Fruit fly (Drosophila melanogaster): ENCODE results near the gene cmpy.

Gene cmpy

DNA sequence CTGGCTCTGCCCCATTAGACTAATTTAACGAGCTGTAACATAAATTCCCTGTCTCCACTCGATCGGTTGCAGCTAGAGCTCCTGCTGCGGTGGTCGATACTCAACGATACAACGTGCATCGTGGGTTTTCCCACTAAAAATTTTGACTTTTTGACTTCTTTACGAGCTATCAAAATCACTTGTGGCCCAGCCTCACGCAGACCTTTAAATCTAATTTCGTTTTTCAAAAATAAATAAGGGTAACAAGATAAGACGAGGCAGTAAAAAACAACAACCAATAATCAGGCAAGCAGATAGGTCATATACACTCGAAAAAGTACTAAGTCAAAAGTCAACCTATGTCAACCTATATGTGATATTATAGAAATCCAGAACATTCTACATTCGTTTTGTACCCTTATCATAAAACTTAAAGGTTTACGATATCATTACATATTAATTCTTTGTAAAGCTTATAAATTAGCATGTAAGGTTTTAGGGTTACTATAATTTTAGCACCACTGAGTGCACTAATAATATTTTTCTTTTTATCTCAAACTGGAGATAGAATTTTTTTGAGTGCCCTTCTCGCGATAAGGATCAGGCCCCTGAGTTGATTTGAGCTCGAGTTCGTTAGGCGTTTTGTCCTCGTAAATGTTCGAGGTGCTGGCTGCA, 31.7 kb downstream of the cmpy start (continued):
- TF ChIP-seq lab (GFP tag; optimal IDR thresholded peaks at IDR 0.05): no peak
- TF ChIP-seq Side (GFP tag; optimal IDR thresholded peaks at IDR 0.05): no peak
- peak; percentile 50 for TF ChIP-seq CG9727 (GFP tag; optimal IDR thresholded peaks at IDR 0.05)
- TF ChIP-seq pzg (GFP tag; optimal IDR thresholded peaks at IDR 0.05): no peak
- TF ChIP-seq Hr78 (GFP tag; optimal IDR thresholded peaks at IDR 0.05): no peak
- TF ChIP-seq tgo (GFP tag; IDR thresholded peaks at IDR 0.05): no peak
- TF ChIP-seq CG10147 (GFP tag; optimal IDR thresholded peaks at IDR 0.05): no peak
- no peak for TF ChIP-seq CG10959 (GFP tag; IDR thresholded peaks at IDR 0.05)
- TF ChIP-seq wor (GFP tag; IDR thresholded peaks at IDR 0.05): no peak
- TF ChIP-seq CG6854 (GFP tag; optimal IDR thresholded peaks at IDR 0.05): no peak
- TF ChIP-seq lola (GFP tag; optimal IDR thresholded peaks at IDR 0.05): peak in 1 of 3 experiments; percentile 74
- no peak for TF ChIP-seq ken (GFP tag; IDR thresholded peaks at IDR 0.05)
- peak; percentile 5 for TF ChIP-seq CG12391 (tag; optimal IDR thresholded peaks at IDR 0.05)
- no peak for TF ChIP-seq CG42726 (GFP tag; IDR thresholded peaks at IDR 0.05; ENCODE audit: partially characterized antibody)
- no peak for TF ChIP-seq CG9797 (GFP tag; optimal IDR thresholded peaks at IDR 0.05)
- 0 out of 2 replicates have a peak, but pooled peaks have one; percentile 22 for TF ChIP-seq CG8765 (GFP tag; IDR thresholded peaks at IDR 0.05)
- TF ChIP-seq trem (tag; optimal IDR thresholded peaks at IDR 0.05): no peak
- no peak for TF ChIP-seq MESR4 (GFP tag; optimal IDR thresholded peaks at IDR 0.05)
- peak; percentile 69 for TF ChIP-seq CG4404 (GFP tag; IDR thresholded peaks at IDR 0.05)
- TF ChIP-seq D19A (tag; optimal IDR thresholded peaks at IDR 0.05): no peak
- TF ChIP-seq btn (GFP tag; optimal IDR thresholded peaks at IDR 0.05): no peak
- TF ChIP-seq otp (GFP tag; IDR thresholded peaks at IDR 0.05): no peak
- TF ChIP-seq chif (GFP tag; optimal IDR thresholded peaks at IDR 0.05): peak in 1 of 2 experiments; percentile 31
- TF ChIP-seq CG14710 (tag; optimal IDR thresholded peaks at IDR 0.05): peak; percentile 36
- peak; percentile 33 for TF ChIP-seq CG8924 (tag; optimal IDR thresholded peaks at IDR 0.05)
- peak; percentile 89 for TF ChIP-seq zf30C (GFP tag; optimal IDR thresholded peaks at IDR 0.05)
- TF ChIP-seq Nf-YB (GFP tag; optimal IDR thresholded peaks at IDR 0.05): no peak
- no peak for TF ChIP-seq Xrp1 (GFP tag; IDR thresholded peaks at IDR 0.05)
- peak; percentile 94 for TF ChIP-seq grn (GFP tag; optimal IDR thresholded peaks at IDR 0.05)
- no peak for TF ChIP-seq Myb (GFP tag; optimal IDR thresholded peaks at IDR 0.05)
- TF ChIP-seq nmo (GFP tag; optimal IDR thresholded peaks at IDR 0.05): peak; percentile 1
- peak; percentile 18 for TF ChIP-seq CG10267 (tag; optimal IDR thresholded peaks at IDR 0.05)
- TF ChIP-seq row (GFP tag; IDR thresholded peaks at IDR 0.05): peak; percentile 25; the same call in 1 of the 3 replicates
- TF ChIP-seq GATAe (GFP tag; conservative IDR thresholded peaks at IDR 0.05): no peak
- peak; percentile 6 for TF ChIP-seq grau (tag; optimal IDR thresholded peaks at IDR 0.05)
- TF ChIP-seq zfh1 (GFP tag; IDR thresholded peaks at IDR 0.05): 0 out of 3 replicates have a peak, but pooled peaks have one; percentile 19
- TF ChIP-seq ato (GFP tag; IDR thresholded peaks at IDR 0.05; ENCODE audit: partially characterized antibody): no peak
- TF ChIP-seq CG33557 (GFP tag; optimal IDR thresholded peaks at IDR 0.05): peak; percentile 42
- no peak for TF ChIP-seq CG6175 (GFP tag; IDR thresholded peaks at IDR 0.05)
- no peak for TF ChIP-seq HLH3B (GFP tag; IDR thresholded peaks at IDR 0.05)
- peak; percentile 64 for TF ChIP-seq fd102C (GFP tag; optimal IDR thresholded peaks at IDR 0.05)
- no peak for TF ChIP-seq schlank (tag; optimal IDR thresholded peaks at IDR 0.05)
- TF ChIP-seq CoRest (tag; optimal IDR thresholded peaks at IDR 0.05): no peak
- no peak for TF ChIP-seq prd (optimal IDR thresholded peaks at IDR 0.05)
- peak; percentile 22; the same call in 1 of the 3 replicates for TF ChIP-seq prd (GFP tag; IDR thresholded peaks at IDR 0.05)
- no peak for TF ChIP-seq bcd (GFP tag; optimal IDR thresholded peaks at IDR 0.05)
- TF ChIP-seq insv (GFP tag; optimal IDR thresholded peaks at IDR 0.05): no peak
- TF ChIP-seq CG6813 (GFP tag; optimal IDR thresholded peaks at IDR 0.05): no peak
- TF ChIP-seq stc (GFP tag; IDR thresholded peaks at IDR 0.05): no peak

Data from whole organism, embryonic.